Fruit fly (Drosophila melanogaster): Measurements from ENCODE around the gene asun.

DNA sequence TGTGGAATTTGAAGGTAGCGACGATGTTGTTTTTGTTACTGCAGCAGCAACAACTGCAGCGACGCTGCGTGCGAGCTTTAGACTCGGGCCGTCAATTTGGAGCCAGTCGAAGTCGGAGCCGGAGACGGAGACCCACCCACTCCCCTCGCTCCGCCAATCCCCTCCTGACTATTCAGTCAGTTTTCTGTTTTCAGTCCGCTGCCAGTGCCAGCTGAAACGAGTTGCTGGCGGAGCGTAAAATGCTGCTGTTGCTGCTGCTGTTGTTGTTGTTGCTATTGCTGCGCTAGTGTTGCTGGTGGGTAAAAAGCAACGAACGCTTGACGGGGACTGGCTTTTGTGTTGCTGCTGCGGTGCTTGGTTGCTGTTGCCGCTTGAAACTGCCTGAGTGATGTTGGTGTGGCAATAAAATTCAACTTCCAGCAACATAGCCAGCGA is 10.1 kb upstream of the asun start:
- TF ChIP-seq CG8478 (optimal IDR thresholded peaks at IDR 0.05) (no peak), psq (optimal IDR thresholded peaks at IDR 0.05) (no peak), EcR (GFP tag; optimal IDR thresholded peaks at IDR 0.05) (no peak), pan (optimal IDR thresholded peaks at IDR 0.05) (no peak)

Data from whole organism.